Fruit fly (Drosophila melanogaster): ENCODE results near the gene jar.
A peak's percentile ranks its signal among the peaks of the same experiment; 100 is the strongest.

Gene jar

dm6 chr3R:24294784-24295555 lies 23.9 kb upstream of the jar start, which contains the start of gene crb (continued):
- TF ChIP-seq jigr1 (GFP tag; IDR thresholded peaks at IDR 0.05) (no peak), CHES-1-like (GFP tag; optimal IDR thresholded peaks at IDR 0.05) (peak; percentile 41), Spps (tag; optimal IDR thresholded peaks at IDR 0.05) (no peak), grau (tag; optimal IDR thresholded peaks at IDR 0.05) (peak; percentile 54), Kr (GFP tag; optimal IDR thresholded peaks at IDR 0.05) (no peak), croc (GFP tag; conservative IDR thresholded peaks at IDR 0.05) (no peak), Xrp1 (GFP tag; IDR thresholded peaks at IDR 0.05) (peak; percentile 61), CG33557 (GFP tag; optimal IDR thresholded peaks at IDR 0.05) (peak; percentile 34), bowl (GFP tag; IDR thresholded peaks at IDR 0.05) (no peak), CG9932 (GFP tag; IDR thresholded peaks at IDR 0.05) (peak; percentile 63; the same call in 1 of the 2 replicates), CG15011 (GFP tag; optimal IDR thresholded peaks at IDR 0.05) (no peak), Six4 (GFP tag; optimal IDR thresholded peaks at IDR 0.05) (no peak), jumu (GFP tag; optimal IDR thresholded peaks at IDR 0.05) (peak; percentile 18), CG1602 (GFP tag; optimal IDR thresholded peaks at IDR 0.05) (peak; percentile 11), h (optimal IDR thresholded peaks at IDR 0.05) (no peak), CG6654 (GFP tag; optimal IDR thresholded peaks at IDR 0.05) (no peak), pnt (GFP tag; optimal IDR thresholded peaks at IDR 0.05) (no peak), CG13123 (GFP tag; optimal IDR thresholded peaks at IDR 0.05) (peak; percentile 61), CG10654 (GFP tag; optimal IDR thresholded peaks at IDR 0.05) (peak; percentile 0), lilli (GFP tag; optimal IDR thresholded peaks at IDR 0.05) (peak; percentile 66), stwl (tag; optimal IDR thresholded peaks at IDR 0.05) (peak; percentile 74), CG11093 (GFP tag; IDR thresholded peaks at IDR 0.05) (no peak), CG33213 (GFP tag; optimal IDR thresholded peaks at IDR 0.05) (peak; percentile 65), zfh2 (GFP tag; optimal IDR thresholded peaks at IDR 0.05) (peak; percentile 35), H2.0 (GFP tag; IDR thresholded peaks at IDR 0.05) (0 out of 2 replicates have a peak, but pooled peaks have one; percentile 24), hkb (optimal IDR thresholded peaks at IDR 0.05) (no peak), hkb (GFP tag; IDR thresholded peaks at IDR 0.05) (peak; percentile 61), Oaz (GFP tag; IDR thresholded peaks at IDR 0.05) (no peak), bbx (GFP tag; IDR thresholded peaks at IDR 0.05; ENCODE audit: partially characterized antibody) (peak; percentile 77), insv (GFP tag; optimal IDR thresholded peaks at IDR 0.05) (peak in 1 of 2 experiments; percentile 49), CG10431 (GFP tag; optimal IDR thresholded peaks at IDR 0.05) (no peak), CG42726 (GFP tag; IDR thresholded peaks at IDR 0.05; ENCODE audit: partially characterized antibody) (peak; percentile 59; the same call in 1 of the 2 replicates), dan (GFP tag; IDR thresholded peaks at IDR 0.05) (no peak), Taf1 (GFP tag; IDR thresholded peaks at IDR 0.05) (no peak), fd102C (GFP tag; optimal IDR thresholded peaks at IDR 0.05) (peak; percentile 30), CG8359 (GFP tag; optimal IDR thresholded peaks at IDR 0.05; ENCODE audit: borderline replicate concordance) (no peak), CG12155 (GFP tag; optimal IDR thresholded peaks at IDR 0.05) (peak; percentile 28), ase (GFP tag; IDR thresholded peaks at IDR 0.05) (peak; percentile 55; the same call in 1 of the 3 replicates), ara (GFP tag; IDR thresholded peaks at IDR 0.05) (peak; percentile 53), Sin3A (optimal IDR thresholded peaks at IDR 0.05) (no peak), Drgx (GFP tag; IDR thresholded peaks at IDR 0.05) (0 out of 2 replicates have a peak, but pooled peaks have one; percentile 30), sug (tag; optimal IDR thresholded peaks at IDR 0.05) (peak; percentile 62), Abd-B (GFP tag; optimal IDR thresholded peaks at IDR 0.05) (peak; percentile 17), CTCF (GFP tag; optimal IDR thresholded peaks at IDR 0.05) (no peak), lov (optimal IDR thresholded peaks at IDR 0.05) (no peak), lov (GFP tag; IDR thresholded peaks at IDR 0.05) (0 out of 3 replicates have a peak, but pooled peaks have one; percentile 33), E2f2 (GFP tag; IDR thresholded peaks at IDR 0.05) (peak; percentile 85), CG2875 (GFP tag; optimal IDR thresholded peaks at IDR 0.05) (peak; percentile 13), CG12769 (tag; optimal IDR thresholded peaks at IDR 0.05) (peak; percentile 69), HHEX (GFP tag; optimal IDR thresholded peaks at IDR 0.05) (no peak), Tbp (GFP tag; optimal IDR thresholded peaks at IDR 0.05) (peak; percentile 97), CG13894 (tag; optimal IDR thresholded peaks at IDR 0.05) (peak; percentile 75)

All from whole organism, embryonic.